Worm (Caenorhabditis elegans) whole organism, late embryonic: ENCODE measurements around the gene C05D11.8.
A peak's percentile ranks its signal among the peaks of the same experiment; 100 is the strongest.

ENCODE experiments used
- ama-1 ChIP-seq: fragments of 150-350 bp; optimal IDR thresholded peaks from 2 replicates; lab custom pipeline; 2014
- ceh-2 ChIP-seq: sonication (generic microtip); optimal IDR thresholded peaks from 2 replicates; lab custom pipeline; 2016; ENCODE audit warnings: missing genotype, missing genetic modification characterization, missing compliant biosample characterization
- elt-2 ChIP-seq: sonication (generic microtip); optimal IDR thresholded peaks from 2 replicates; lab custom pipeline; 2016; ENCODE audit warnings: missing genetic modification reagents, missing genetic modification characterization, missing compliant biosample characterization
- eyg-1 ChIP-seq: sonication (generic microtip); optimal IDR thresholded peaks from 2 replicates; lab custom pipeline; 2016; ENCODE audit warnings: missing genotype, missing genetic modification characterization, missing compliant biosample characterization
- syd-9 ChIP-seq: sonication (generic microtip); optimal IDR thresholded peaks from 2 replicates; lab custom pipeline; 2016; ENCODE audit warnings: mild to moderate bottlenecking, missing genetic modification characterization, moderate library complexity, missing compliant biosample characterization
- tbx-7 ChIP-seq: sonication (generic microtip); optimal IDR thresholded peaks from 2 replicates; lab custom pipeline; 2016; ENCODE audit warnings: missing genotype, missing genetic modification characterization, missing compliant biosample characterization

C05D11.8 gene

ce11 chrIII:6374947-6375415, 52.1 kb downstream of the C05D11.8 start, which contains the start of the genes rps-13 and nfx-1 (continued):
- TF ChIP-seq eyg-1, result no peak
- TF ChIP-seq ceh-2 (tag; lab: Kevin White, UChicago), result peak; percentile 10
- TF ChIP-seq elt-2 (tag; lab: Kevin White, UChicago), result peak; percentile 36
- no peak for TF ChIP-seq syd-9
- TF ChIP-seq, all 69 proteins: peak for 16

DNA sequence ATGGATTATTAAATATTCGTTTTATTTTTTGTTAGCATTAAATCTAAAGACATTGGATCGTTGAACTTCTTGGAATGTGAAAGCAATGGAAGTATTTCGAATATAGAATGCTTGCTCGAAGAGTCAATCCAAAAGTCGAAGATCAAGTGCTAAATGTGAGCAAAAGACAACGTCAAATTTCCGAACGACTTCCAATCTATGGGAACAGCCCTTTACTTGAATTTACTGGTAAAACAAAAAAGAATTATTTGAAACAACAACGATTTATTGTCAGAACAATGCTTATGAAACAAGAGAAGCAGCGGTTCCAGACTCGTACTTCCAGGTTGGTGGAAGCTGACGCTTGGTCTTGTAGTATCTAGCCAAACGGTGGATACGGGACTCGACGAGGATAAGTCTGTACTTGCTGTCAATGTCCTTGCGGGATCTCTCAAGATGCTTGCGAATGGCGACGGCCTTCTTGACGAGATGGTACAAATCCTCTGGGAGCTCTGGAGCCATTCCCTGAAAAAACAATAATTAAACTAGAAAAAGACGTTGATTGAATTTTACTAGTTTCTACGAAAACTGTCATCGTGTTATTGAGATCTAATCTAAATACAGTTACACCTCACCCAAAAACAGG, 53.1 kb downstream of the C05D11.8 start:
- TF ChIP-seq ama-1 (lab: Kevin White, UChicago), result peak; percentile 17
- TF ChIP-seq tbx-7 (tag; lab: Kevin White, UChicago), result no peak
- TF ChIP-seq, all 69 proteins: peak for 1
